Worm (Caenorhabditis elegans) whole organism, late embryonic: ENCODE data around the gene Y57A10A.4.
"Not testable (repeated sequence)": the region's sequence is repeated elsewhere in the genome, so short reads cannot be mapped to it uniquely, and the experiment has no call there.

Experiments
- C08G9.2 ChIP-seq: sonication (generic microtip); optimal IDR thresholded peaks from 2 replicates; lab custom pipeline; 2016; ENCODE audit warnings: mild to moderate bottlenecking, missing genetic modification characterization, moderate library complexity, missing compliant biosample characterization
- C38D4.7 ChIP-seq: fragments of 200-800 bp; sonication (Bioruptor generic); optimal IDR thresholded peaks from 2 replicates; lab custom pipeline; 2018; ENCODE audit warnings: mild to moderate bottlenecking, missing genetic modification characterization, moderate library complexity, missing compliant biosample characterization
- F13H6.1 ChIP-seq: sonication (generic microtip); optimal IDR thresholded peaks from 2 replicates; lab custom pipeline; 2016; ENCODE audit warnings: missing genetic modification characterization, missing compliant biosample characterization
- K02D7.2 ChIP-seq: sonication (generic microtip); optimal IDR thresholded peaks from 2 replicates; lab custom pipeline; 2017; ENCODE audit warnings: mild to moderate bottlenecking, missing genetic modification characterization, missing compliant biosample characterization
- T23F11.4 ChIP-seq: fragments of 200-800 bp; sonication (Bioruptor generic); optimal IDR thresholded peaks from 2 replicates; lab custom pipeline; 2018; ENCODE audit warnings: mild to moderate bottlenecking, missing genetic modification characterization, missing compliant biosample characterization
- Y22D7AL.16 ChIP-seq: sonication (generic microtip); optimal IDR thresholded peaks from 2 replicates; lab custom pipeline; 2016; ENCODE audit warnings: missing genetic modification characterization, missing compliant biosample characterization
- ahr-1 ChIP-seq: sonication (generic microtip); optimal IDR thresholded peaks from 2 replicates; lab custom pipeline; 2016; ENCODE audit warnings: missing genetic modification characterization, missing compliant biosample characterization
- ama-1 ChIP-seq: fragments of 150-350 bp; optimal IDR thresholded peaks from 2 replicates; lab custom pipeline; 2014
- ceh-14 ChIP-seq: sonication (generic microtip); optimal IDR thresholded peaks from 2 replicates; lab custom pipeline; 2016; ENCODE audit warnings: missing genotype, missing genetic modification characterization, missing compliant biosample characterization
- ceh-19 ChIP-seq: fragments of 200-800 bp; sonication (Bioruptor generic); optimal IDR thresholded peaks from 2 replicates; lab custom pipeline; 2018; ENCODE audit warnings: mild to moderate bottlenecking, missing genetic modification characterization, missing compliant biosample characterization
- ceh-22 ChIP-seq: sonication (generic microtip); optimal IDR thresholded peaks from 2 replicates; lab custom pipeline; 2017; ENCODE audit warnings: missing biosample characterization, missing genetic modification characterization
- ceh-24 ChIP-seq: sonication (generic microtip); optimal IDR thresholded peaks from 2 replicates; lab custom pipeline; 2016; ENCODE audit warnings: mild to moderate bottlenecking, missing genetic modification characterization, missing compliant biosample characterization
- ceh-31 ChIP-seq: sonication (generic microtip); optimal IDR thresholded peaks from 2 replicates; lab custom pipeline; 2016; ENCODE audit warnings: missing genetic modification characterization, missing compliant biosample characterization
- ceh-34 ChIP-seq: sonication (generic microtip); optimal IDR thresholded peaks from 2 replicates; lab custom pipeline; 2016; ENCODE audit warnings: mild to moderate bottlenecking, missing genetic modification characterization, missing compliant biosample characterization
- ceh-45 ChIP-seq: fragments of 200-800 bp; sonication (Bioruptor generic); IDR thresholded peaks from 2 replicates; pipeline ENCODE4 v1.3.6; 2022; ENCODE audit warnings: missing genetic modification reagents, missing genetic modification characterization, missing compliant biosample characterization
- ceh-48 ChIP-seq: sonication (generic microtip); optimal IDR thresholded peaks from 2 replicates; lab custom pipeline; 2016; ENCODE audit warnings: missing genetic modification characterization, inconsistent platforms, missing compliant biosample characterization
- ceh-6 ChIP-seq: fragments of 200-800 bp; sonication (Bioruptor generic); optimal IDR thresholded peaks from 2 replicates; lab custom pipeline; 2018; ENCODE audit warnings: mild to moderate bottlenecking, missing genetic modification characterization, missing compliant biosample characterization
- ceh-9 ChIP-seq: sonication (generic microtip); optimal IDR thresholded peaks from 2 replicates; lab custom pipeline; 2016; ENCODE audit warnings: mild to moderate bottlenecking, missing genetic modification characterization, inconsistent platforms, missing compliant biosample characterization
- che-1 ChIP-seq: sonication (generic microtip); optimal IDR thresholded peaks from 2 replicates; lab custom pipeline; 2016; ENCODE audit warnings: mild to moderate bottlenecking, missing genetic modification characterization, missing compliant biosample characterization
- dve-1 ChIP-seq: sonication (generic microtip); optimal IDR thresholded peaks from 2 replicates; lab custom pipeline; 2017; ENCODE audit warnings: antibody characterized with exemption, mild to moderate bottlenecking, missing genetic modification characterization, missing compliant biosample characterization
- elt-2 ChIP-seq: sonication (generic microtip); optimal IDR thresholded peaks from 2 replicates; lab custom pipeline; 2016; ENCODE audit warnings: missing genetic modification reagents, missing genetic modification characterization, missing compliant biosample characterization
- elt-4 ChIP-seq: sonication (generic microtip); optimal IDR thresholded peaks from 2 replicates; lab custom pipeline; 2016; ENCODE audit warnings: missing genetic modification characterization, missing compliant biosample characterization
- ets-4 ChIP-seq: sonication (generic microtip); optimal IDR thresholded peaks from 2 replicates; lab custom pipeline; 2016; ENCODE audit warnings: missing genetic modification characterization, missing compliant biosample characterization
- eyg-1 ChIP-seq: sonication (generic microtip); optimal IDR thresholded peaks from 2 replicates; lab custom pipeline; 2016; ENCODE audit warnings: missing genotype, missing genetic modification characterization, missing compliant biosample characterization
- fax-1 ChIP-seq: sonication (generic microtip); optimal IDR thresholded peaks from 2 replicates; lab custom pipeline; 2016; ENCODE audit warnings: missing genotype, missing genetic modification characterization, missing compliant biosample characterization
- fkh-10 ChIP-seq: fragments of 150-350 bp; optimal IDR thresholded peaks from 2 replicates; lab custom pipeline; 2014; ENCODE audit warnings: missing biosample characterization, missing genetic modification reagents, missing genetic modification characterization
- gmeb-2 ChIP-seq: sonication (generic microtip); optimal IDR thresholded peaks from 2 replicates; lab custom pipeline; 2016; ENCODE audit warnings: missing genetic modification characterization, inconsistent platforms, missing compliant biosample characterization
- hlh-15 ChIP-seq: sonication (generic microtip); optimal IDR thresholded peaks from 2 replicates; lab custom pipeline; 2016; ENCODE audit warnings: missing genetic modification characterization, missing compliant biosample characterization
- hlh-30 ChIP-seq: sonication (generic microtip); optimal IDR thresholded peaks from 2 replicates; lab custom pipeline; 2017; ENCODE audit warnings: antibody characterized with exemption, missing genetic modification characterization, missing compliant biosample characterization; ENCODE audit not compliant: insufficient read depth
- hlh-6 ChIP-seq: sonication (generic microtip); optimal IDR thresholded peaks from 2 replicates; lab custom pipeline; 2016; ENCODE audit warnings: missing genotype, missing genetic modification characterization, missing compliant biosample characterization
- hlh-8 ChIP-seq: sonication (generic microtip); optimal IDR thresholded peaks from 2 replicates; lab custom pipeline; 2016; ENCODE audit warnings: missing genotype, missing genetic modification characterization, missing compliant biosample characterization
- lim-6 ChIP-seq: sonication (generic microtip); optimal IDR thresholded peaks from 2 replicates; lab custom pipeline; 2016; ENCODE audit warnings: missing genetic modification characterization, missing compliant biosample characterization
- mec-3 ChIP-seq: sonication (generic microtip); optimal IDR thresholded peaks from 2 replicates; lab custom pipeline; 2016; ENCODE audit warnings: borderline replicate concordance, missing genetic modification characterization, missing compliant biosample characterization
- nfya-1 ChIP-seq: sonication (generic microtip); optimal IDR thresholded peaks from 2 replicates; lab custom pipeline; 2017; ENCODE audit warnings: missing genetic modification characterization, mild to moderate bottlenecking, missing compliant biosample characterization, antibody characterized with exemption, moderate library complexity
- nhr-11 ChIP-seq: fragments of 150-350 bp; optimal IDR thresholded peaks from 2 replicates; lab custom pipeline; 2014; ENCODE audit warnings: missing biosample characterization, missing genetic modification characterization
- nhr-232 ChIP-seq: sonication (generic microtip); optimal IDR thresholded peaks from 2 replicates; lab custom pipeline; 2016; ENCODE audit warnings: missing genetic modification characterization, missing compliant biosample characterization
- npax-4 ChIP-seq: sonication (generic microtip); optimal IDR thresholded peaks from 2 replicates; lab custom pipeline; 2016; ENCODE audit warnings: missing genetic modification characterization, missing compliant biosample characterization
- odd-2 ChIP-seq: sonication (generic microtip); optimal IDR thresholded peaks from 2 replicates; lab custom pipeline; 2017; ENCODE audit warnings: antibody characterized with exemption, mild to moderate bottlenecking, missing genetic modification characterization, missing compliant biosample characterization
- pag-3 ChIP-seq: sonication (generic microtip); optimal IDR thresholded peaks from 2 replicates; lab custom pipeline; 2016; ENCODE audit warnings: missing compliant biosample characterization, missing genetic modification characterization, borderline replicate concordance
- pat-9 ChIP-seq: fragments of 200-800 bp; sonication (Bioruptor generic); optimal IDR thresholded peaks from 2 replicates; lab custom pipeline; 2018; ENCODE audit warnings: mild to moderate bottlenecking, missing genetic modification characterization, moderate library complexity, missing compliant biosample characterization
- pax-1 ChIP-seq: fragments of 150-350 bp; optimal IDR thresholded peaks from 2 replicates; lab custom pipeline; 2014; ENCODE audit warnings: missing biosample characterization, missing genetic modification characterization
- pqm-1 ChIP-seq: sonication (generic microtip); optimal IDR thresholded peaks from 2 replicates; lab custom pipeline; 2016; ENCODE audit warnings: missing genetic modification characterization, missing compliant biosample characterization
- ref-2 ChIP-seq: sonication (generic microtip); optimal IDR thresholded peaks from 2 replicates; lab custom pipeline; 2016; ENCODE audit warnings: missing genetic modification characterization, missing compliant biosample characterization
- sdc-2 ChIP-seq: sonication (generic microtip); optimal IDR thresholded peaks from 2 replicates; lab custom pipeline; 2016; ENCODE audit warnings: missing genotype, missing genetic modification characterization, missing compliant biosample characterization
- sox-2 ChIP-seq: fragments of 200-800 bp; sonication (Bioruptor generic); IDR thresholded peaks from 2 replicates; pipeline ENCODE4 v1.3.6; 2022; ENCODE audit warnings: missing genetic modification reagents, missing genetic modification characterization, missing compliant biosample characterization
- syd-9 ChIP-seq: sonication (generic microtip); optimal IDR thresholded peaks from 2 replicates; lab custom pipeline; 2016; ENCODE audit warnings: mild to moderate bottlenecking, missing genetic modification characterization, moderate library complexity, missing compliant biosample characterization
- tbx-7 ChIP-seq: sonication (generic microtip); optimal IDR thresholded peaks from 2 replicates; lab custom pipeline; 2016; ENCODE audit warnings: missing genotype, missing genetic modification characterization, missing compliant biosample characterization
- unc-42 ChIP-seq: sonication (generic microtip); optimal IDR thresholded peaks from 2 replicates; lab custom pipeline; 2016; ENCODE audit warnings: missing genotype, missing genetic modification characterization, missing compliant biosample characterization
- unc-55 ChIP-seq: sonication (generic microtip); optimal IDR thresholded peaks from 2 replicates; lab custom pipeline; 2017; ENCODE audit warnings: missing biosample characterization, missing genetic modification reagents, missing genetic modification characterization
- unc-86 ChIP-seq: sonication (generic microtip); optimal IDR thresholded peaks from 2 replicates; lab custom pipeline; 2016; ENCODE audit warnings: missing genetic modification characterization, missing compliant biosample characterization
- zip-5 ChIP-seq: sonication (generic microtip); optimal IDR thresholded peaks from 2 replicates; lab custom pipeline; 2016; ENCODE audit warnings: missing genetic modification characterization, missing compliant biosample characterization

The Y57A10A.4 gene

ce11 chrII:12151640-12152039 lies at the start of gene Y57A10A.4:
Gene Y57A10A.4, plus strand, starts transcription at chrII:12151940.
- not testable (repeated sequence) for TF ChIP-seq ets-4 (tag; lab: Kevin White, UChicago); hlh-30; ceh-6 (GFP tag; lab: Kevin White, UChicago)

- TF ChIP-seq hlh-6 (tag; lab: Kevin White, UChicago) = no peak
- no peak for TF ChIP-seq fax-1 (tag; lab: Kevin White, UChicago)
- no peak for TF ChIP-seq ceh-19
- TF ChIP-seq ceh-9 = no peak
- peak; percentile 88 for TF ChIP-seq ref-2 (tag; lab: Kevin White, UChicago)
- no peak for TF ChIP-seq ceh-22 (tag; lab: Kevin White, UChicago)
- TF ChIP-seq lim-6 = no peak
- TF ChIP-seq sox-2 (GFP tag; lab: Robert Waterston, UW) = peak; percentile 37; the same call in 1 of the 2 replicates
- no peak for TF ChIP-seq pag-3
- TF ChIP-seq hlh-30 = peak; percentile 96
- peak; percentile 33 for TF ChIP-seq syd-9 (tag; lab: Kevin White, UChicago)
- TF ChIP-seq ceh-45 = no peak
- TF ChIP-seq tbx-7 (tag; lab: Kevin White, UChicago) = peak; percentile 20
- TF ChIP-seq unc-55 (GFP tag; lab: Kevin White, UChicago) = peak; percentile 97
- TF ChIP-seq T23F11.4 (GFP tag; lab: Kevin White, UChicago) = no peak
- TF ChIP-seq hlh-8 = peak; percentile 32
- no peak for TF ChIP-seq eyg-1 (tag; lab: Kevin White, UChicago)
- TF ChIP-seq K02D7.2 (tag; lab: Kevin White, UChicago) = no peak
- TF ChIP-seq C08G9.2 (tag; lab: Kevin White, UChicago) = no peak
- TF ChIP-seq elt-2 = peak; percentile 40
- TF ChIP-seq nhr-232 (tag; lab: Kevin White, UChicago) = no peak
- no peak for TF ChIP-seq C38D4.7 (GFP tag; lab: Kevin White, UChicago)
- TF ChIP-seq F13H6.1 (tag; lab: Kevin White, UChicago) = peak; percentile 7
- no peak for TF ChIP-seq odd-2
- TF ChIP-seq mec-3 (tag; lab: Kevin White, UChicago) = no peak
- no peak for TF ChIP-seq che-1 (tag; lab: Kevin White, UChicago)
- TF ChIP-seq ahr-1 (tag; lab: Kevin White, UChicago) = no peak
- TF ChIP-seq pqm-1 (tag; lab: Kevin White, UChicago) = no peak
- TF ChIP-seq pax-1 (tag; lab: Kevin White, UChicago) = peak; percentile 72
- peak; percentile 45 for TF ChIP-seq dve-1 (tag; lab: Kevin White, UChicago)
- TF ChIP-seq elt-4 (tag; lab: Kevin White, UChicago) = no peak
- peak; percentile 90 for TF ChIP-seq ceh-31
- TF ChIP-seq ceh-6 (GFP tag; lab: Kevin White, UChicago) = no peak
- TF ChIP-seq Y22D7AL.16 (tag; lab: Kevin White, UChicago) = no peak
- TF ChIP-seq ceh-14 (tag; lab: Kevin White, UChicago) = peak; percentile 70
- TF ChIP-seq pat-9 = no peak
- no peak for TF ChIP-seq fkh-10 (GFP tag; lab: Kevin White, UChicago)
- peak; percentile 84 for TF ChIP-seq ceh-34 (tag; lab: Kevin White, UChicago)
- TF ChIP-seq hlh-15 (tag; lab: Kevin White, UChicago) = no peak
- TF ChIP-seq gmeb-2 (tag; lab: Kevin White, UChicago) = no peak
- TF ChIP-seq ceh-24 (tag; lab: Kevin White, UChicago) = no peak
- TF ChIP-seq ama-1 (lab: Kevin White, UChicago) = no peak
- no peak for TF ChIP-seq zip-5
- TF ChIP-seq nfya-1 = peak; percentile 95
- TF ChIP-seq unc-42 (tag; lab: Kevin White, UChicago) = peak; percentile 74
- TF ChIP-seq ceh-48 (tag; lab: Kevin White, UChicago) = peak; percentile 85
- no peak for TF ChIP-seq nhr-11 (tag; lab: Kevin White, UChicago)
- no peak for TF ChIP-seq npax-4 (tag; lab: Kevin White, UChicago)
- peak; percentile 69 for TF ChIP-seq ets-4 (tag; lab: Kevin White, UChicago)
- TF ChIP-seq unc-86 (tag; lab: Kevin White, UChicago) = peak; percentile 11
- TF ChIP-seq sdc-2 (tag; lab: Kevin White, UChicago) = peak; percentile 59
These were observed 49.4 kb upstream of the Y57A10A.4 start for ce11 chrII:12102365-12102764.
